Fruit fly (Drosophila melanogaster) whole organism, embryonic: Measurements from ENCODE around the gene FucTD.

Experiments
- Awh ChIP-seq: fragments of 200-800 bp; sonication (Bioruptor generic); IDR thresholded peaks from 2 replicates; pipeline ENCODE4, ENCODE4 v1.3.6; 2022; ENCODE audit warnings: missing biosample characterization, missing genetic modification characterization
- B-H2 ChIP-seq: fragments of 200-800 bp; sonication (Bioruptor generic); optimal IDR thresholded peaks from 2 replicates; lab custom pipeline; 2018; ENCODE audit warnings: missing biosample characterization, mild to moderate bottlenecking, missing genetic modification characterization
- Bdp1 ChIP-seq: fragments of 200-800 bp; sonication (Bioruptor generic); optimal IDR thresholded peaks from 3 replicates; lab custom pipeline; 2016; ENCODE audit warnings: missing biosample characterization, missing genetic modification characterization
- C15 ChIP-seq: fragments of 200-800 bp; sonication (Bioruptor generic); IDR thresholded peaks from 3 replicates; pipeline ENCODE4 v1.3.6; 2022; ENCODE audit warnings: missing biosample characterization, missing genetic modification characterization
- CG10321 ChIP-seq: fragments of 200-800 bp; sonication (Bioruptor generic); IDR thresholded peaks from 2 replicates; pipeline ENCODE4 v1.3.6; 2022; ENCODE audit warnings: missing biosample characterization, missing genetic modification characterization
- CG10979 ChIP-seq: fragments of 200-800 bp; sonication (Bioruptor generic); optimal IDR thresholded peaks from 2 replicates; lab custom pipeline; 2018; ENCODE audit warnings: missing biosample characterization, mild to moderate bottlenecking, missing genetic modification characterization, moderate library complexity
- CG12071 ChIP-seq: fragments of 200-800 bp; sonication (Bioruptor generic); optimal IDR thresholded peaks from 3 replicates; lab custom pipeline; 2018; ENCODE audit warnings: missing biosample characterization, mild to moderate bottlenecking, missing genetic modification characterization
- CG13624 ChIP-seq: fragments of 200-800 bp; sonication (Bioruptor generic); optimal IDR thresholded peaks from 2 replicates; lab custom pipeline; 2016; ENCODE audit warnings: missing biosample characterization, missing genetic modification characterization
- CG13775 ChIP-seq: fragments of 200-800 bp; sonication (Bioruptor generic); optimal IDR thresholded peaks from 3 replicates; lab custom pipeline; 2017; ENCODE audit warnings: missing biosample characterization, mild to moderate bottlenecking, missing genetic modification characterization
- CG13894 ChIP-seq: fragments of 200-800 bp; sonication (Bioruptor generic); optimal IDR thresholded peaks from 3 replicates; lab custom pipeline; 2018; ENCODE audit warnings: missing biosample characterization, mild to moderate bottlenecking, missing genetic modification characterization, moderate library complexity
- CG14050 ChIP-seq: fragments of 200-800 bp; sonication (Bioruptor generic); IDR thresholded peaks from 3 replicates; pipeline ENCODE4 v1.3.6; 2022; ENCODE audit warnings: missing biosample characterization, missing genetic modification characterization
- CG1529 ChIP-seq: fragments of 200-800 bp; sonication (Bioruptor generic); optimal IDR thresholded peaks from 3 replicates; lab custom pipeline; 2018; ENCODE audit warnings: missing biosample characterization, missing genetic modification characterization
- CG16813 ChIP-seq: fragments of 200-800 bp; sonication (Bioruptor generic); IDR thresholded peaks from 3 replicates; pipeline ENCODE4 v1.3.6; 2022; ENCODE audit warnings: missing biosample characterization, missing genetic modification characterization; ENCODE audit not compliant: partially characterized antibody
- CG17829 ChIP-seq: fragments of 200-800 bp; optimal IDR thresholded peaks from 2 replicates; lab custom pipeline; 2019; ENCODE audit warnings: missing biosample characterization, mild to moderate bottlenecking, missing genetic modification characterization, moderate library complexity
- CG18619 ChIP-seq: fragments of 200-800 bp; sonication (Bioruptor generic); optimal IDR thresholded peaks from 3 replicates; lab custom pipeline; 2017; ENCODE audit warnings: missing biosample characterization, mild to moderate bottlenecking, missing genetic modification characterization
- CG2202 ChIP-seq: fragments of 200-800 bp; sonication (Bioruptor generic); optimal IDR thresholded peaks from 2 replicates; lab custom pipeline; 2018; ENCODE audit warnings: missing biosample characterization, mild to moderate bottlenecking, missing genetic modification characterization
- CG30431 ChIP-seq: fragments of 200-800 bp; sonication (Bioruptor generic); optimal IDR thresholded peaks from 2 replicates; lab custom pipeline; 2017; ENCODE audit warnings: missing biosample characterization, missing genetic modification characterization
- CG31365 ChIP-seq: fragments of 200-800 bp; sonication (Bioruptor generic); optimal IDR thresholded peaks from 2 replicates; lab custom pipeline; 2018; ENCODE audit warnings: missing biosample characterization, mild to moderate bottlenecking, missing genetic modification characterization
- CG3995 ChIP-seq: fragments of 200-800 bp; sonication (Bioruptor generic); optimal IDR thresholded peaks from 3 replicates; lab custom pipeline; 2016; ENCODE audit warnings: missing biosample characterization, missing genetic modification characterization
- CG43689 ChIP-seq: fragments of 200-800 bp; sonication (Bioruptor generic); IDR thresholded peaks from 2 replicates; pipeline ENCODE4 v1.3.6; 2022; ENCODE audit warnings: missing biosample characterization, missing genetic modification characterization
- CG4424 ChIP-seq: fragments of 200-800 bp; sonication (Bioruptor generic); optimal IDR thresholded peaks from 3 replicates; lab custom pipeline; 2016; ENCODE audit warnings: missing biosample characterization, missing genetic modification characterization
- CG4820 ChIP-seq: fragments of 200-800 bp; sonication (Bioruptor generic); optimal IDR thresholded peaks from 3 replicates; lab custom pipeline; 2016; ENCODE audit warnings: missing biosample characterization, missing genetic modification characterization
- CG8478 ChIP-seq: fragments of >200 bp; optimal IDR thresholded peaks from 2 replicates; lab custom pipeline; 2018
- CG9876 ChIP-seq: fragments of 200-800 bp; sonication (Bioruptor generic); optimal IDR thresholded peaks from 2 replicates; lab custom pipeline; 2016; ENCODE audit warnings: missing biosample characterization, missing genetic modification characterization
- E2f1 ChIP-seq: fragments of 200-800 bp; sonication (Bioruptor generic); IDR thresholded peaks from 2 replicates; pipeline ENCODE4 v1.3.6; 2022; ENCODE audit warnings: missing biosample characterization, missing genetic modification characterization
- E2f2 ChIP-seq: fragments of 200-800 bp; sonication (Bioruptor generic); IDR thresholded peaks from 2 replicates; pipeline ENCODE4 v1.3.6; 2022; ENCODE audit warnings: missing biosample characterization, missing genetic modification characterization
- H2.0 ChIP-seq: fragments of 200-800 bp; sonication (Bioruptor generic); IDR thresholded peaks from 2 replicates; pipeline ENCODE4 v1.3.6; 2022; ENCODE audit warnings: missing biosample characterization, missing genetic modification characterization
- HHEX ChIP-seq: fragments of 200-800 bp; sonication (Bioruptor generic); optimal IDR thresholded peaks from 3 replicates; lab custom pipeline; 2017; ENCODE audit warnings: missing biosample characterization, mild to moderate bottlenecking, missing genetic modification characterization, missing genetic modification reagents
- HmgD ChIP-seq: fragments of 200-800 bp; sonication (Bioruptor generic); optimal IDR thresholded peaks from 3 replicates; lab custom pipeline; 2016; ENCODE audit warnings: missing biosample characterization, missing genetic modification characterization
- Sin3A ChIP-seq: fragments of >200 bp; optimal IDR thresholded peaks from 2 replicates; lab custom pipeline; 2018
- dan ChIP-seq: fragments of 200-800 bp; sonication (Bioruptor generic); IDR thresholded peaks from 2 replicates; pipeline ENCODE4 v1.3.6; 2022; ENCODE audit warnings: missing biosample characterization, missing genetic modification characterization
- disco-r ChIP-seq: fragments of 200-800 bp; sonication (Bioruptor generic); optimal IDR thresholded peaks from 2 replicates; lab custom pipeline; 2016; ENCODE audit warnings: missing biosample characterization, missing genetic modification characterization
- en ChIP-seq: fragments of 200-800 bp; sonication (Bioruptor generic); optimal IDR thresholded peaks from 2 replicates; lab custom pipeline; 2016; ENCODE audit warnings: missing biosample characterization, missing genetic modification characterization
- eyg ChIP-seq: fragments of 200-800 bp; sonication (Bioruptor generic); optimal IDR thresholded peaks from 3 replicates; lab custom pipeline; 2016; ENCODE audit warnings: missing biosample characterization, missing genetic modification characterization
- grau ChIP-seq: fragments of 200-800 bp; optimal IDR thresholded peaks from 3 replicates; lab custom pipeline; 2019; ENCODE audit warnings: missing biosample characterization, mild to moderate bottlenecking, missing genetic modification characterization, moderate library complexity
- grn ChIP-seq: fragments of 200-800 bp; sonication (Bioruptor generic); optimal IDR thresholded peaks from 3 replicates; lab custom pipeline; 2017; ENCODE audit warnings: missing biosample characterization, missing genetic modification characterization
- insv ChIP-seq, 2 experiments: fragments of 200-800 bp; sonication (Bioruptor generic); optimal IDR thresholded peaks; 3 replicates each; lab custom pipeline; 2016 to 2018; ENCODE audit warnings: missing biosample characterization in 2 of 2, missing genetic modification characterization in 2 of 2
- knrl ChIP-seq: fragments of 200-800 bp; sonication (Bioruptor generic); IDR thresholded peaks from 3 replicates; pipeline ENCODE4 v1.3.6; 2022; ENCODE audit warnings: missing biosample characterization, missing genetic modification characterization; ENCODE audit not compliant: partially characterized antibody
- lov ChIP-seq, 2 experiments: fragments of 200-800 bp in 1 of 2; fragments of >200 bp in 1 of 2; sonication (Bioruptor generic) in 1 of 2; IDR thresholded peaks in 1 of 2; optimal IDR thresholded peaks in 1 of 2; 2 replicates in 1 of 2; 3 replicates in 1 of 2; pipeline versions ENCODE4 v1.3.6 to Lab custom; 2017 to 2022; ENCODE audit warnings: missing biosample characterization in 1 of 2, missing genetic modification characterization in 1 of 2
- maf-S ChIP-seq: fragments of 200-800 bp; sonication (Bioruptor generic); optimal IDR thresholded peaks from 2 replicates; lab custom pipeline; 2016; ENCODE audit warnings: missing biosample characterization, missing genetic modification characterization
- nau ChIP-seq: fragments of 200-800 bp; sonication (Bioruptor generic); optimal IDR thresholded peaks from 3 replicates; lab custom pipeline; 2017; ENCODE audit warnings: missing biosample characterization, mild to moderate bottlenecking, missing genetic modification characterization, missing genetic modification reagents
- nerfin-2 ChIP-seq: fragments of 200-800 bp; sonication (Bioruptor generic); IDR thresholded peaks from 2 replicates; pipeline ENCODE4 v1.3.6; 2022; ENCODE audit warnings: missing biosample characterization, missing genetic modification characterization; ENCODE audit not compliant: partially characterized antibody
- nmo ChIP-seq: fragments of 200-800 bp; sonication (Bioruptor generic); optimal IDR thresholded peaks from 2 replicates; lab custom pipeline; 2018; ENCODE audit warnings: missing biosample characterization, mild to moderate bottlenecking, missing genetic modification characterization, moderate library complexity
- phol ChIP-seq: fragments of 200-800 bp; sonication (Bioruptor generic); optimal IDR thresholded peaks from 3 replicates; lab custom pipeline; 2018; ENCODE audit warnings: missing biosample characterization, mild to moderate bottlenecking, missing genetic modification characterization, moderate library complexity
- sens-2 ChIP-seq: fragments of 200-800 bp; sonication (Bioruptor generic); IDR thresholded peaks from 2 replicates; pipeline ENCODE4 v1.3.6; 2022; ENCODE audit warnings: missing biosample characterization, missing genetic modification characterization
- slou ChIP-seq: fragments of 200-800 bp; sonication (Bioruptor generic); optimal IDR thresholded peaks from 3 replicates; lab custom pipeline; 2016; ENCODE audit warnings: missing biosample characterization, missing genetic modification characterization
- sna ChIP-seq: fragments of 200-800 bp; sonication (Bioruptor generic); IDR thresholded peaks from 2 replicates; pipeline ENCODE4 v1.3.6; 2022; ENCODE audit warnings: missing biosample characterization, missing genetic modification characterization; ENCODE audit not compliant: partially characterized antibody
- sob ChIP-seq: fragments of 200-800 bp; sonication (Bioruptor generic); IDR thresholded peaks from 2 replicates; pipeline ENCODE4 v1.3.6; 2022; ENCODE audit warnings: missing biosample characterization, missing genetic modification characterization
- tgo ChIP-seq: fragments of 200-800 bp; sonication (Bioruptor generic); IDR thresholded peaks from 3 replicates; pipeline ENCODE4 v1.3.6; 2022; ENCODE audit warnings: missing biosample characterization, missing genetic modification characterization
- vnd ChIP-seq: fragments of 200-800 bp; sonication (Bioruptor generic); IDR thresholded peaks from 3 replicates; pipeline ENCODE4 v1.3.6; 2022; ENCODE audit warnings: missing biosample characterization, missing genetic modification characterization; ENCODE audit not compliant: partially characterized antibody
- zfh1 ChIP-seq: fragments of 200-800 bp; sonication (Bioruptor generic); IDR thresholded peaks from 3 replicates; pipeline ENCODE4 v1.3.6; 2022; ENCODE audit warnings: missing biosample characterization, missing genetic modification characterization

The FucTD gene

DNA sequence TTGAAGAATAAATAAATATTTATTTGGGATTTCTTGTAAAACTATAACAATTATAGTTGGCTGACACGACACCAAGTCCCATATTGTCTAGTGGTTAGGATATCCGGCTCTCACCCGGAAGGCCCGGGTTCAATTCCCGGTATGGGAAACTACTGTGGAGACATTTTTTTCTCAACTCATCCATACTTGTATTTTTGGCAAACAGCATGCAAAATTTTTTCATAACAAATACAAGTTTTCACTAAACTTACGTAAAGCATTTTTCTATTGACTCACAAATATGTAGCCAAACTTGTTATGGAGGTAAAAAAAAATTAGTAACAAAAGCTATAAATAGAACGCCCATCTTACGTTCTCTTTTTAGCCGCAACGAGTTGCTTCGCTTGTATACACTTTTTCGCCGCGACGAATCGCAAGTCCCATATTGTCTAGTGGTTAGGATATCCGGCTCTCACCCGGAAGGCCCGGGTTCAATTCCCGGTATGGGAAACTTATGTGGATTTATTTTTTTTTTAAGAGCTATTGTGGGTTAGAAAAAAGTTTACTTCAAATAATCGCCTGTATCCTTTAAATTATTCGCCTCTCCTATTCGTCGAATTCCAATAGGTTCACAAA, 14.6 kb upstream of the FucTD start (continued):
- TF ChIP-seq E2f1 (GFP tag; lab: Robert Waterston, UW) (no peak), sob (GFP tag; lab: Robert Waterston, UW) (no peak), nerfin-2 (GFP tag; lab: Robert Waterston, UW) (0 out of 2 replicates have a peak, but pooled peaks have one; percentile 48), CG13894 (tag; lab: Kevin White, UChicago) (no peak), Sin3A (lab: Kevin White, UChicago) (no peak), H2.0 (no peak), CG1529 (GFP tag; lab: Kevin White, UChicago) (no peak), grau (tag; lab: Kevin White, UChicago) (no peak), eyg (GFP tag; lab: Kevin White, UChicago) (no peak), nmo (GFP tag; lab: Kevin White, UChicago) (no peak), Bdp1 (GFP tag; lab: Kevin White, UChicago) (peak; percentile 98), CG4820 (GFP tag; lab: Kevin White, UChicago) (no peak), phol (tag; lab: Kevin White, UChicago) (no peak), CG13624 (no peak), CG17829 (no peak), C15 (no peak), en (GFP tag; lab: Kevin White, UChicago) (no peak), CG14050 (GFP tag; lab: Robert Waterston, UW) (no peak), CG30431 (no peak), B-H2 (no peak), CG9876 (GFP tag; lab: Kevin White, UChicago) (no peak), slou (GFP tag; lab: Kevin White, UChicago) (no peak), CG10979 (tag; lab: Kevin White, UChicago) (no peak), CG31365 (tag; lab: Kevin White, UChicago) (no peak), Awh (no peak), tgo (GFP tag; lab: Robert Waterston, UW) (no peak), HHEX (GFP tag; lab: Kevin White, UChicago) (no peak), CG3995 (GFP tag; lab: Kevin White, UChicago) (no peak), CG10321 (no peak), sens-2 (GFP tag; lab: Robert Waterston, UW) (no peak), CG2202 (tag; lab: Kevin White, UChicago) (no peak), CG13775 (GFP tag; lab: Kevin White, UChicago) (no peak), maf-S (GFP tag; lab: Kevin White, UChicago) (no peak), HmgD (GFP tag; lab: Kevin White, UChicago) (no peak), CG4424 (GFP tag; lab: Kevin White, UChicago) (no peak), CG16813 (GFP tag; lab: Robert Waterston, UW) (peak; percentile 79), E2f2 (no peak), CG18619 (GFP tag; lab: Kevin White, UChicago) (no peak), vnd (no peak), CG43689 (GFP tag; lab: Robert Waterston, UW) (no peak), nau (no peak), CG8478 (lab: Kevin White, UChicago) (no peak), disco-r (GFP tag; lab: Kevin White, UChicago) (no peak), knrl (GFP tag; lab: Robert Waterston, UW) (peak; percentile 45; the same call in 1 of the 3 replicates), lov (optimal IDR thresholded peaks at IDR 0.05; lab: Kevin White, UChicago) (no peak), lov (GFP tag; IDR thresholded peaks at IDR 0.05; lab: Robert Waterston, UW) (no peak), grn (GFP tag; lab: Kevin White, UChicago) (no peak), zfh1 (GFP tag; lab: Robert Waterston, UW) (no peak), dan (GFP tag; lab: Robert Waterston, UW) (no peak), sna (GFP tag; lab: Robert Waterston, UW) (0 out of 2 replicates have a peak, but pooled peaks have one; percentile 58), CG12071 (GFP tag; lab: Kevin White, UChicago) (no peak), insv (GFP tag; optimal IDR thresholded peaks at IDR 0.05; lab: Kevin White, UChicago) (no peak)
